Fruit fly (Drosophila melanogaster): ENCODE results near the gene tara.

The tara gene

DNA sequence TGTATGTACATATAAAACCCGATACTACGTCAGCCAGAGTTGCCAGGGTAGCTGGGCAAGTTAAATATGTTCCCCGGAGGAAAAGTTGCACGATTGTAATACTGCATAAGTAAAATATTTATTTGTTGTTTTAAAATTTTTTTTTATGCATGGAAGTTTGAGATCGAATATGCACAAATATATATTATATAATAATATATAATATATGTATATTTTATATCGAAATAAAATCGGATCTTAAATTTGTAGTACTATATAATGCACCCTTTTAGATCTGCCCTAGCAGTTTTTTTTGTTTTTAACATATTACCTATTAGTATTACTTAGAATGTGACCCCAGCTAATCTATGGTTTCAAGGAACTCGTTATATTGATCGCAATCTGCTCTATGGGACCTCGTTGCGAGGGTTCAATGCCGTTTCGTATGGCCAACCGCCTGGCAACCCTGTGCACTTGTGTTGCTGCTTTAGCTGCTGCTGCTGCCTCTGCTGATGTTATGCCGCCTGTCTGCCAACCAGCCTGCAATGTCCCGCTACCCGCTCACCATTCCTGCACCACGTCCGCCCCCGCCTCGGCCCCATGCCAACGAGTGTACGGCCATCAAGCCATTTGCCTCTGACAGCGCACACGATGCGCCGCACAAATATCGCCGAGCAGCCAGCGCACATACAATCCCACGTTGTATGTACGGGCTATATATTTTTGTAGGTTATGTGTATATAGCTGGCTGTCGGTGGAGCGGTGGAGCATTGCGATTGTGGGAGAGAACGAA, 10.7 kb downstream of the tara start (continued):
- peak in 1 of 2 experiments; percentile 44 for TF ChIP-seq crp (GFP tag; optimal IDR thresholded peaks at IDR 0.05)
- peak; percentile 84 for TF ChIP-seq gsb-n (tag; optimal IDR thresholded peaks at IDR 0.05)
- peak; percentile 63 for TF ChIP-seq CG2116 (GFP tag; optimal IDR thresholded peaks at IDR 0.05)
- peak; percentile 58 for TF ChIP-seq slou (GFP tag; optimal IDR thresholded peaks at IDR 0.05)
- peak; percentile 10 for TF ChIP-seq schlank (tag; optimal IDR thresholded peaks at IDR 0.05)
- no peak for TF ChIP-seq CG32772 (GFP tag; IDR thresholded peaks at IDR 0.05)
- TF ChIP-seq seq (GFP tag; IDR thresholded peaks at IDR 0.05) = no peak
- peak; percentile 96 for TF ChIP-seq odd (GFP tag; optimal IDR thresholded peaks at IDR 0.05)
- no peak for TF ChIP-seq CG14050 (GFP tag; IDR thresholded peaks at IDR 0.05)
- TF ChIP-seq dm (GFP tag; optimal IDR thresholded peaks at IDR 0.05) = peak; percentile 87
- peak; percentile 83 for TF ChIP-seq tio (GFP tag; optimal IDR thresholded peaks at IDR 0.05)
- peak; percentile 90 for TF ChIP-seq grau (tag; optimal IDR thresholded peaks at IDR 0.05)
- TF ChIP-seq CG12236 (GFP tag; optimal IDR thresholded peaks at IDR 0.05) = peak; percentile 15
- TF ChIP-seq nmo (GFP tag; optimal IDR thresholded peaks at IDR 0.05) = peak; percentile 98
- peak; percentile 97 for TF ChIP-seq CG13775 (GFP tag; optimal IDR thresholded peaks at IDR 0.05)
- peak; percentile 82 for TF ChIP-seq CG30020 (tag; optimal IDR thresholded peaks at IDR 0.05)
- TF ChIP-seq Fer2 (tag; optimal IDR thresholded peaks at IDR 0.05) = peak; percentile 75
- peak; percentile 49 for TF ChIP-seq mam (GFP tag; optimal IDR thresholded peaks at IDR 0.05)
- TF ChIP-seq PHDP (tag; optimal IDR thresholded peaks at IDR 0.05) = peak; percentile 90
- TF ChIP-seq CG8359 (GFP tag; optimal IDR thresholded peaks at IDR 0.05; ENCODE audit: borderline replicate concordance) = peak; percentile 74
- no peak for TF ChIP-seq lov (optimal IDR thresholded peaks at IDR 0.05)
- TF ChIP-seq lov (GFP tag; IDR thresholded peaks at IDR 0.05) = no peak
- no peak for TF ChIP-seq Dad (GFP tag; optimal IDR thresholded peaks at IDR 0.05)
- TF ChIP-seq HLH54F (GFP tag; optimal IDR thresholded peaks at IDR 0.05) = peak; percentile 69
- TF ChIP-seq sc (optimal IDR thresholded peaks at IDR 0.05) = no peak
- TF ChIP-seq sc (GFP tag; optimal IDR thresholded peaks at IDR 0.05) = peak; percentile 96
- TF ChIP-seq CG9215 (GFP tag; IDR thresholded peaks at IDR 0.05) = no peak
- TF ChIP-seq CG4707 (GFP tag; optimal IDR thresholded peaks at IDR 0.05) = no peak
- TF ChIP-seq lilli (GFP tag; optimal IDR thresholded peaks at IDR 0.05) = peak; percentile 24
- no peak for TF ChIP-seq CG11456 (GFP tag; IDR thresholded peaks at IDR 0.05)
- peak; percentile 54 for TF ChIP-seq Dip3 (GFP tag; optimal IDR thresholded peaks at IDR 0.05)
- TF ChIP-seq slp2 (GFP tag; optimal IDR thresholded peaks at IDR 0.05) = peak; percentile 76
- TF ChIP-seq cato (GFP tag; optimal IDR thresholded peaks at IDR 0.05; ENCODE audit: borderline replicate concordance) = peak; percentile 73
- no peak for TF ChIP-seq MBD-R2 (GFP tag; IDR thresholded peaks at IDR 0.05)
- peak; percentile 92 for TF ChIP-seq HHEX (GFP tag; optimal IDR thresholded peaks at IDR 0.05)
- peak; percentile 77 for TF ChIP-seq Fer3 (tag; optimal IDR thresholded peaks at IDR 0.05)
- peak; percentile 97 for TF ChIP-seq Oli (tag; optimal IDR thresholded peaks at IDR 0.05)
- TF ChIP-seq CG12219 (GFP tag; optimal IDR thresholded peaks at IDR 0.05) = peak; percentile 52
- TF ChIP-seq CG11085 (GFP tag; IDR thresholded peaks at IDR 0.05) = no peak
- peak; percentile 36 for TF ChIP-seq CG31388 (GFP tag; optimal IDR thresholded peaks at IDR 0.05)
- peak; percentile 94 for TF ChIP-seq CG30431 (GFP tag; optimal IDR thresholded peaks at IDR 0.05)
- no peak for TF ChIP-seq hbn (GFP tag; IDR thresholded peaks at IDR 0.05; ENCODE audit: partially characterized antibody)
- peak; percentile 65 for TF ChIP-seq CG3065 (GFP tag; optimal IDR thresholded peaks at IDR 0.05)
- TF ChIP-seq pnt (GFP tag; optimal IDR thresholded peaks at IDR 0.05) = peak; percentile 8
- TF ChIP-seq CG2712 (tag; optimal IDR thresholded peaks at IDR 0.05) = peak; percentile 94
- TF ChIP-seq Lpt (GFP tag; optimal IDR thresholded peaks at IDR 0.05) = peak; percentile 91
- peak; percentile 84 for TF ChIP-seq unpg (GFP tag; optimal IDR thresholded peaks at IDR 0.05)
- no peak for TF ChIP-seq CG7372 (GFP tag; IDR thresholded peaks at IDR 0.05)
- peak; percentile 94 for TF ChIP-seq CG4328 (GFP tag; optimal IDR thresholded peaks at IDR 0.05)
- TF ChIP-seq CG10462 (GFP tag; optimal IDR thresholded peaks at IDR 0.05) = peak; percentile 77
